Fruit fly (Drosophila melanogaster) whole organism, embryonic: ENCODE measurements around the gene CG31275.
A peak's percentile ranks its signal among the peaks of the same experiment; 100 is the strongest.

ENCODE experiments used
- Ada2b ChIP-seq: fragments of 200-800 bp; sonication (Bioruptor generic); IDR thresholded peaks from 2 replicates; pipeline ENCODE4 v1.3.6; 2022; ENCODE audit warnings: missing biosample characterization, missing genetic modification characterization
- CG10147 ChIP-seq: fragments of 200-800 bp; sonication (Bioruptor generic); optimal IDR thresholded peaks from 2 replicates; lab custom pipeline; 2019; ENCODE audit warnings: missing biosample characterization, mild to moderate bottlenecking, missing genetic modification characterization, moderate library complexity
- CG10267 ChIP-seq: fragments of 200-800 bp; sonication (Bioruptor generic); optimal IDR thresholded peaks from 2 replicates; lab custom pipeline; 2018; ENCODE audit warnings: missing biosample characterization, mild to moderate bottlenecking, missing genetic modification characterization, moderate library complexity
- CG11085 ChIP-seq: fragments of 200-800 bp; sonication (Bioruptor generic); IDR thresholded peaks from 2 replicates; pipeline ENCODE4 v1.3.6; 2022; ENCODE audit warnings: missing biosample characterization, missing genetic modification characterization
- CG12299 ChIP-seq: fragments of 200-800 bp; sonication (Bioruptor generic); optimal IDR thresholded peaks from 2 replicates; lab custom pipeline; 2018; ENCODE audit warnings: missing biosample characterization, mild to moderate bottlenecking, missing genetic modification characterization
- CG15479 ChIP-seq: fragments of 200-800 bp; sonication (Bioruptor generic); optimal IDR thresholded peaks from 3 replicates; lab custom pipeline; 2019; ENCODE audit warnings: missing biosample characterization, mild to moderate bottlenecking, missing genetic modification characterization, moderate library complexity
- CG15514 ChIP-seq: fragments of 200-800 bp; sonication (Bioruptor generic); optimal IDR thresholded peaks from 3 replicates; lab custom pipeline; 2017; ENCODE audit warnings: missing biosample characterization, missing genetic modification characterization, mild to moderate bottlenecking, moderate library complexity, missing genetic modification reagents
- CG1603 ChIP-seq: fragments of 200-800 bp; sonication (Bioruptor generic); optimal IDR thresholded peaks from 2 replicates; lab custom pipeline; 2019; ENCODE audit warnings: missing biosample characterization, mild to moderate bottlenecking, missing genetic modification characterization, moderate library complexity
- CG18476 ChIP-seq: fragments of 200-800 bp; sonication (Bioruptor generic); optimal IDR thresholded peaks from 2 replicates; lab custom pipeline; 2016; ENCODE audit warnings: missing biosample characterization, mild to moderate bottlenecking, missing genetic modification characterization
- CG30403 ChIP-seq: fragments of 200-800 bp; sonication (Bioruptor generic); optimal IDR thresholded peaks from 3 replicates; lab custom pipeline; 2016; ENCODE audit warnings: missing biosample characterization, missing genetic modification characterization
- CG31224 ChIP-seq: fragments of 200-800 bp; sonication (Bioruptor generic); IDR thresholded peaks from 2 replicates; pipeline ENCODE4 v1.3.6; 2022; ENCODE audit warnings: missing biosample characterization, missing genetic modification characterization
- CG32767 ChIP-seq: fragments of 200-800 bp; sonication (Bioruptor generic); IDR thresholded peaks from 2 replicates; pipeline ENCODE4 v1.3.6; 2022; ENCODE audit warnings: missing biosample characterization, missing genetic modification characterization
- CG43689 ChIP-seq: fragments of 200-800 bp; sonication (Bioruptor generic); IDR thresholded peaks from 2 replicates; pipeline ENCODE4 v1.3.6; 2022; ENCODE audit warnings: missing biosample characterization, missing genetic modification characterization
- CG4404 ChIP-seq: fragments of 200-800 bp; sonication (Bioruptor generic); IDR thresholded peaks from 2 replicates; pipeline ENCODE4 v1.3.6; 2022; ENCODE audit warnings: missing biosample characterization, missing genetic modification characterization
- CG4424 ChIP-seq: fragments of 200-800 bp; sonication (Bioruptor generic); optimal IDR thresholded peaks from 3 replicates; lab custom pipeline; 2016; ENCODE audit warnings: missing biosample characterization, missing genetic modification characterization
- CG8290 ChIP-seq, 3 experiments: fragments of 200-800 bp; sonication (Bioruptor generic); optimal IDR thresholded peaks; 2 replicates each; lab custom pipeline; 2016 to 2019; ENCODE audit warnings: missing biosample characterization in 3 of 3, missing genetic modification characterization in 3 of 3, mild to moderate bottlenecking in 2 of 3, moderate library complexity in 1 of 3
- CG8765 ChIP-seq: fragments of 200-800 bp; sonication (Bioruptor generic); IDR thresholded peaks from 2 replicates; pipeline ENCODE4 v1.3.6; 2022; ENCODE audit warnings: missing biosample characterization, missing genetic modification characterization
- CG8924 ChIP-seq: fragments of 200-800 bp; optimal IDR thresholded peaks from 3 replicates; lab custom pipeline; 2019; ENCODE audit warnings: missing biosample characterization, mild to moderate bottlenecking, missing genetic modification characterization, moderate library complexity
- CG9727 ChIP-seq: fragments of 200-800 bp; sonication (Bioruptor generic); optimal IDR thresholded peaks from 3 replicates; lab custom pipeline; 2017; ENCODE audit warnings: missing biosample characterization, mild to moderate bottlenecking, missing genetic modification characterization
- CG9817 ChIP-seq: fragments of 200-800 bp; sonication (Bioruptor generic); optimal IDR thresholded peaks from 2 replicates; lab custom pipeline; 2018; ENCODE audit warnings: missing biosample characterization, mild to moderate bottlenecking, missing genetic modification characterization, moderate library complexity
- E2f2 ChIP-seq: fragments of 200-800 bp; sonication (Bioruptor generic); IDR thresholded peaks from 2 replicates; pipeline ENCODE4 v1.3.6; 2022; ENCODE audit warnings: missing biosample characterization, missing genetic modification characterization
- Gug ChIP-seq: fragments of 200-800 bp; sonication (Bioruptor generic); IDR thresholded peaks from 4 replicates; pipeline ENCODE4 v1.3.6; 2022; ENCODE audit warnings: missing biosample characterization, missing genetic modification characterization
- H2.0 ChIP-seq: fragments of 200-800 bp; sonication (Bioruptor generic); IDR thresholded peaks from 2 replicates; pipeline ENCODE4 v1.3.6; 2022; ENCODE audit warnings: missing biosample characterization, missing genetic modification characterization
- MTF-1 ChIP-seq: fragments of 200-800 bp; sonication (Bioruptor generic); optimal IDR thresholded peaks from 2 replicates; lab custom pipeline; 2018; ENCODE audit warnings: missing biosample characterization, mild to moderate bottlenecking, missing genetic modification characterization, borderline replicate concordance
- NC2β ChIP-seq: fragments of 200-800 bp; sonication (Bioruptor generic); optimal IDR thresholded peaks from 2 replicates; lab custom pipeline; 2016; ENCODE audit warnings: missing biosample characterization, missing genetic modification characterization
- Poxn ChIP-seq: fragments of 200-800 bp; sonication (Bioruptor generic); IDR thresholded peaks from 2 replicates; pipeline ENCODE4 v1.3.6; 2022; ENCODE audit warnings: missing biosample characterization, missing genetic modification characterization
- Ravus ChIP-seq: fragments of 200-800 bp; sonication (Bioruptor generic); IDR thresholded peaks from 2 replicates; pipeline ENCODE4 v1.3.6; 2022; ENCODE audit warnings: missing biosample characterization, missing genetic modification characterization
- Ssrp ChIP-seq: fragments of 200-800 bp; sonication (Bioruptor generic); optimal IDR thresholded peaks from 2 replicates; lab custom pipeline; 2018; ENCODE audit warnings: missing biosample characterization, mild to moderate bottlenecking, missing genetic modification characterization, moderate library complexity
- Xrp1 ChIP-seq: fragments of 200-800 bp; sonication (Bioruptor generic); IDR thresholded peaks from 2 replicates; pipeline ENCODE4 v1.3.6; 2022; ENCODE audit warnings: missing biosample characterization, missing genetic modification characterization
- chif ChIP-seq, 2 experiments: fragments of 200-800 bp; sonication (Bioruptor generic); optimal IDR thresholded peaks; 3 replicates each; lab custom pipeline; 2016; ENCODE audit warnings: missing biosample characterization in 2 of 2, missing genetic modification characterization in 2 of 2
- corto ChIP-seq: fragments of 200-800 bp; sonication (Bioruptor generic); optimal IDR thresholded peaks from 2 replicates; lab custom pipeline; 2016; ENCODE audit warnings: missing biosample characterization, mild to moderate bottlenecking, missing genetic modification characterization, moderate library complexity
- eyg ChIP-seq: fragments of 200-800 bp; sonication (Bioruptor generic); optimal IDR thresholded peaks from 3 replicates; lab custom pipeline; 2016; ENCODE audit warnings: missing biosample characterization, missing genetic modification characterization
- gem ChIP-seq: fragments of 200-800 bp; sonication (Bioruptor generic); optimal IDR thresholded peaks from 2 replicates; lab custom pipeline; 2019; ENCODE audit warnings: missing biosample characterization, mild to moderate bottlenecking, missing genetic modification characterization, moderate library complexity
- gro ChIP-seq: fragments of 200-800 bp; sonication (Bioruptor generic); optimal IDR thresholded peaks from 2 replicates; lab custom pipeline; 2016; ENCODE audit warnings: missing biosample characterization, missing genetic modification characterization
- gt ChIP-seq: fragments of 200-800 bp; sonication (Bioruptor generic); IDR thresholded peaks from 2 replicates; pipeline ENCODE4 v1.3.6; 2022; ENCODE audit warnings: missing biosample characterization, missing genetic modification characterization
- h ChIP-seq: fragments of >200 bp; optimal IDR thresholded peaks from 2 replicates; lab custom pipeline; 2017
- insv ChIP-seq, 2 experiments: fragments of 200-800 bp; sonication (Bioruptor generic); optimal IDR thresholded peaks; 3 replicates each; lab custom pipeline; 2016 to 2018; ENCODE audit warnings: missing biosample characterization in 2 of 2, missing genetic modification characterization in 2 of 2
- knrl ChIP-seq: fragments of 200-800 bp; sonication (Bioruptor generic); IDR thresholded peaks from 3 replicates; pipeline ENCODE4 v1.3.6; 2022; ENCODE audit warnings: missing biosample characterization, missing genetic modification characterization; ENCODE audit not compliant: partially characterized antibody
- lola ChIP-seq, 3 experiments: fragments of >200 bp in 2 of 3; fragments of 200-800 bp in 1 of 3; sonication (Bioruptor generic) in 1 of 3; optimal IDR thresholded peaks; 2 replicates each; lab custom pipeline; 2017 to 2019; ENCODE audit warnings: missing biosample characterization in 3 of 3, missing genetic modification characterization in 3 of 3, mild to moderate bottlenecking in 1 of 3, moderate library complexity in 1 of 3
- mirr ChIP-seq: fragments of 200-800 bp; sonication (Bioruptor generic); optimal IDR thresholded peaks from 3 replicates; lab custom pipeline; 2018; ENCODE audit warnings: missing biosample characterization, mild to moderate bottlenecking, missing genetic modification characterization
- nau ChIP-seq: fragments of 200-800 bp; sonication (Bioruptor generic); optimal IDR thresholded peaks from 3 replicates; lab custom pipeline; 2017; ENCODE audit warnings: missing biosample characterization, mild to moderate bottlenecking, missing genetic modification characterization, missing genetic modification reagents
- peb ChIP-seq: fragments of 200-800 bp; sonication (Bioruptor generic); IDR thresholded peaks from 2 replicates; pipeline ENCODE4 v1.3.6; 2022; ENCODE audit warnings: missing biosample characterization, missing genetic modification characterization
- sd ChIP-seq: fragments of 200-800 bp; sonication (Bioruptor generic); optimal IDR thresholded peaks from 3 replicates; lab custom pipeline; 2018; ENCODE audit warnings: missing biosample characterization, mild to moderate bottlenecking, missing genetic modification characterization, moderate library complexity
- sens ChIP-seq: fragments of 200-800 bp; sonication (Bioruptor generic); peaks from one replicate; lab custom pipeline; 2016; ENCODE audit warnings: missing biosample characterization, missing genetic modification characterization
- sob ChIP-seq: fragments of 200-800 bp; sonication (Bioruptor generic); IDR thresholded peaks from 2 replicates; pipeline ENCODE4 v1.3.6; 2022; ENCODE audit warnings: missing biosample characterization, missing genetic modification characterization
- sqz ChIP-seq: fragments of 200-800 bp; sonication (Bioruptor generic); optimal IDR thresholded peaks from 3 replicates; lab custom pipeline; 2018; ENCODE audit warnings: missing biosample characterization, mild to moderate bottlenecking, missing genetic modification characterization
- tin ChIP-seq: fragments of 200-800 bp; sonication (Bioruptor generic); optimal IDR thresholded peaks from 3 replicates; lab custom pipeline; 2016; ENCODE audit warnings: missing biosample characterization, missing genetic modification characterization
- trem ChIP-seq: fragments of 200-800 bp; optimal IDR thresholded peaks from 3 replicates; lab custom pipeline; 2019; ENCODE audit warnings: missing biosample characterization, mild to moderate bottlenecking, missing genetic modification characterization, moderate library complexity
- vfl ChIP-seq: fragments of 200-800 bp; sonication (Bioruptor generic); optimal IDR thresholded peaks from 2 replicates; lab custom pipeline; 2016; ENCODE audit warnings: missing biosample characterization, missing genetic modification characterization
- vvl ChIP-seq: fragments of 200-800 bp; sonication (Bioruptor generic); IDR thresholded peaks from 2 replicates; pipeline ENCODE4 v1.3.6; 2022; ENCODE audit warnings: missing biosample characterization, missing genetic modification characterization
- zen ChIP-seq: fragments of 200-800 bp; sonication (Bioruptor generic); optimal IDR thresholded peaks from 3 replicates; lab custom pipeline; 2018; ENCODE audit warnings: missing biosample characterization, mild to moderate bottlenecking, missing genetic modification characterization, moderate library complexity

The CG31275 gene

dm6 chr3R:16717961-16718360 lies 33.2 kb downstream of the CG31275 start:
- no peak for TF ChIP-seq Poxn (GFP tag; lab: Robert Waterston, UW)
- no peak for TF ChIP-seq sqz (GFP tag; lab: Kevin White, UChicago)
- peak; percentile 1 for TF ChIP-seq CG18476 (GFP tag; lab: Kevin White, UChicago)
- TF ChIP-seq CG43689 (GFP tag; lab: Robert Waterston, UW): no peak
- peak; percentile 85 for TF ChIP-seq CG4404 (GFP tag; lab: Robert Waterston, UW)
- peak; percentile 62 for TF ChIP-seq CG10267 (tag; lab: Kevin White, UChicago)
- no peak for TF ChIP-seq CG11085 (GFP tag; lab: Robert Waterston, UW)
- peak; percentile 16 to 23 for TF ChIP-seq chif (GFP tag; optimal IDR thresholded peaks at IDR 0.05; lab: Kevin White, UChicago)
- no peak for TF ChIP-seq CG1603 (tag; lab: Kevin White, UChicago)
- TF ChIP-seq MTF-1 (GFP tag; lab: Kevin White, UChicago): no peak
- TF ChIP-seq Ada2b (GFP tag; lab: Robert Waterston, UW): peak; percentile 38; the same call in 1 of the 2 replicates
- TF ChIP-seq eyg (GFP tag; lab: Kevin White, UChicago): no peak
- peak; percentile 81 for TF ChIP-seq Xrp1 (GFP tag; lab: Robert Waterston, UW)
- TF ChIP-seq h: no peak
- TF ChIP-seq trem (tag; lab: Kevin White, UChicago): peak; percentile 45
- no peak for TF ChIP-seq gro (GFP tag; lab: Kevin White, UChicago)
- peak; percentile 49 for TF ChIP-seq tin (GFP tag; lab: Kevin White, UChicago)
- peak; percentile 15 for TF ChIP-seq CG30403 (GFP tag; lab: Kevin White, UChicago)
- TF ChIP-seq vfl (GFP tag; lab: Kevin White, UChicago): no peak
- TF ChIP-seq vvl (GFP tag; lab: Robert Waterston, UW): peak; percentile 45; the same call in 1 of the 2 replicates
- peak; percentile 41 for TF ChIP-seq CG15479 (GFP tag; lab: Kevin White, UChicago)
- TF ChIP-seq H2.0 (GFP tag; lab: Robert Waterston, UW): no peak
- peak; percentile 88 for TF ChIP-seq zen (tag; lab: Kevin White, UChicago)
- TF ChIP-seq CG12299 (tag; lab: Kevin White, UChicago): no peak
- TF ChIP-seq mirr (GFP tag; lab: Kevin White, UChicago): no peak
- TF ChIP-seq CG32767 (GFP tag; lab: Robert Waterston, UW): no peak
- no peak for TF ChIP-seq knrl (GFP tag; lab: Robert Waterston, UW)
- peak; percentile 57 for TF ChIP-seq gem
- no peak for TF ChIP-seq corto (GFP tag; lab: Kevin White, UChicago)
- TF ChIP-seq CG10147 (GFP tag; lab: Kevin White, UChicago): no peak
- TF ChIP-seq CG8290 (GFP tag; optimal IDR thresholded peaks at IDR 0.05; lab: Kevin White, UChicago): peak; percentile 34
- TF ChIP-seq CG8290 (tag; optimal IDR thresholded peaks at IDR 0.05; lab: Kevin White, UChicago): no peak
- TF ChIP-seq CG31224 (GFP tag; lab: Robert Waterston, UW): no peak
- TF ChIP-seq insv (GFP tag; optimal IDR thresholded peaks at IDR 0.05; lab: Kevin White, UChicago): no peak
- TF ChIP-seq CG8924 (tag; lab: Kevin White, UChicago): peak; percentile 43
- peak; percentile 36 for TF ChIP-seq Ssrp (tag; lab: Kevin White, UChicago)
- peak; percentile 65; the same call in 1 of the 2 replicates for TF ChIP-seq CG8765 (GFP tag; lab: Robert Waterston, UW)
- TF ChIP-seq peb (GFP tag; lab: Robert Waterston, UW): no peak
- peak; percentile 34 for TF ChIP-seq CG4424 (GFP tag; lab: Kevin White, UChicago)
- TF ChIP-seq sd (tag; lab: Kevin White, UChicago): no peak
- no peak for TF ChIP-seq NC2β (GFP tag; lab: Kevin White, UChicago)
- no peak for TF ChIP-seq CG9817
- peak in 1 of 3 experiments; percentile 56 for TF ChIP-seq lola (GFP tag; optimal IDR thresholded peaks at IDR 0.05; lab: Kevin White, UChicago)
- TF ChIP-seq CG15514 (GFP tag; lab: Kevin White, UChicago): no peak
- TF ChIP-seq sob (GFP tag; lab: Robert Waterston, UW): no peak; the same call in 1 of the 2 replicates
- TF ChIP-seq nau: no peak
- TF ChIP-seq E2f2 (GFP tag; lab: Robert Waterston, UW): peak; percentile 13; the same call in 1 of the 2 replicates
- no peak for TF ChIP-seq Ravus (GFP tag; lab: Robert Waterston, UW)
- no peak for TF ChIP-seq Gug
- no peak for TF ChIP-seq gt (GFP tag; lab: Robert Waterston, UW)
- TF ChIP-seq sens (GFP tag; lab: Kevin White, UChicago): peak; percentile 88
- peak; percentile 83 for TF ChIP-seq CG9727 (GFP tag; lab: Kevin White, UChicago)
